Worm (Caenorhabditis elegans) whole organism, L4 larva: ENCODE data around the gene ZK177.11.

ENCODE experiments used
- D1046.2 ChIP-seq: fragments of 200-800 bp; sonication (Bioruptor generic); IDR thresholded peaks from 2 replicates; pipeline ENCODE4 v1.3.6; 2022; ENCODE audit warnings: missing genetic modification characterization, missing compliant biosample characterization
- F26F4.8 ChIP-seq: fragments of 200-800 bp; sonication (Bioruptor generic); conservative IDR thresholded peaks from 2 replicates; pipeline ENCODE4 v1.3.6; 2022; ENCODE audit warnings: missing genetic modification characterization, missing compliant biosample characterization
- T20F7.1 ChIP-seq: fragments of 200-800 bp; sonication (Bioruptor generic); optimal IDR thresholded peaks from 2 replicates; lab custom pipeline; 2018; ENCODE audit warnings: mild to moderate bottlenecking, missing genetic modification characterization, missing compliant biosample characterization
- Y105C5A.15 ChIP-seq: fragments of 200-800 bp; sonication (Bioruptor generic); IDR thresholded peaks from 2 replicates; pipeline ENCODE4 v1.3.6; 2022; ENCODE audit warnings: missing genetic modification characterization, missing compliant biosample characterization
- Y75B8A.6 ChIP-seq: fragments of 200-800 bp; sonication (Bioruptor generic); IDR thresholded peaks from 2 replicates; pipeline ENCODE4 v1.3.6; 2022; ENCODE audit warnings: missing genetic modification reagents, missing genetic modification characterization, missing compliant biosample characterization
- aha-1 ChIP-seq: fragments of 150-350 bp; peaks from one replicate; lab custom pipeline; 2014; ENCODE audit warnings: missing biosample characterization, missing genetic modification characterization
- aly-2 ChIP-seq: sonication (generic microtip); optimal IDR thresholded peaks from 2 replicates; lab custom pipeline; 2018; ENCODE audit warnings: missing biosample characterization, missing genetic modification characterization
- arid-1 ChIP-seq: fragments of 200-800 bp; sonication (Bioruptor generic); conservative IDR thresholded peaks from 2 replicates; pipeline ENCODE4 v1.3.6; 2022; ENCODE audit warnings: missing genetic modification reagents, missing genetic modification characterization, missing compliant biosample characterization
- ceh-82 ChIP-seq: sonication (generic microtip); optimal IDR thresholded peaks from 2 replicates; lab custom pipeline; 2017; ENCODE audit warnings: missing biosample characterization, missing genetic modification characterization
- ces-1 ChIP-seq: fragments of 150-350 bp; sonication (generic microtip); optimal IDR thresholded peaks from 4 replicates; lab custom pipeline; 2014; ENCODE audit warnings: missing biosample characterization, missing genetic modification reagents, missing genetic modification characterization
- cey-2 ChIP-seq: sonication (generic microtip); optimal IDR thresholded peaks from 3 replicates; lab custom pipeline; 2017; ENCODE audit warnings: missing genetic modification characterization, mild to moderate bottlenecking, missing compliant biosample characterization, antibody characterized with exemption, borderline replicate concordance; ENCODE audit not compliant: insufficient read depth
- daf-16 ChIP-seq, 3 experiments: sonication (generic microtip); optimal IDR thresholded peaks; 2 replicates each; lab custom pipeline; 2016 to 2017; ENCODE audit warnings: missing genetic modification characterization in 3 of 3, missing genetic modification reagents in 3 of 3, mild to moderate bottlenecking in 2 of 3, missing compliant biosample characterization in 2 of 3, missing biosample characterization in 1 of 3, moderate library complexity in 1 of 3
- dpl-1 ChIP-seq: fragments of 150-350 bp; optimal IDR thresholded peaks from 2 replicates; lab custom pipeline; 2014; ENCODE audit warnings: missing biosample characterization, missing genetic modification reagents, missing genetic modification characterization
- fkh-10 ChIP-seq: fragments of 150-350 bp; optimal IDR thresholded peaks from 2 replicates; lab custom pipeline; 2014; ENCODE audit warnings: missing biosample characterization, missing genetic modification reagents, missing genetic modification characterization
- fos-1 ChIP-seq: fragments of 150-350 bp; optimal IDR thresholded peaks from 2 replicates; lab custom pipeline; 2014; ENCODE audit warnings: missing biosample characterization, missing genetic modification characterization
- lim-7 ChIP-seq: fragments of 200-800 bp; sonication (Bioruptor generic); IDR thresholded peaks from 2 replicates; pipeline ENCODE4 v1.3.6; 2022; ENCODE audit warnings: missing genetic modification characterization, missing compliant biosample characterization
- lin-1 ChIP-seq: fragments of 200-800 bp; sonication (Bioruptor generic); IDR thresholded peaks from 2 replicates; pipeline ENCODE4 v1.3.6; 2022; ENCODE audit warnings: missing genetic modification reagents, missing genetic modification characterization, missing compliant biosample characterization
- lin-29 ChIP-seq: fragments of 200-800 bp; sonication (Bioruptor generic); IDR thresholded peaks from 2 replicates; pipeline ENCODE4 v1.3.6; 2022; ENCODE audit warnings: missing genetic modification reagents, missing genetic modification characterization, missing compliant biosample characterization
- lin-38 ChIP-seq: fragments of 200-800 bp; sonication (Bioruptor generic); IDR thresholded peaks from 2 replicates; pipeline ENCODE4 v1.3.6; 2022; ENCODE audit warnings: missing genetic modification reagents, missing genetic modification characterization, missing compliant biosample characterization
- lir-3 ChIP-seq: sonication (generic microtip); optimal IDR thresholded peaks from 2 replicates; lab custom pipeline; 2016; ENCODE audit warnings: mild to moderate bottlenecking, missing genetic modification characterization, missing compliant biosample characterization
- lsy-2 ChIP-seq, 2 experiments: fragments of 150-350 bp in 1 of 2; sonication (generic microtip) in 1 of 2; optimal IDR thresholded peaks; 2 replicates each; lab custom pipeline; 2014 to 2017; ENCODE audit warnings: missing biosample characterization in 2 of 2, missing genetic modification characterization in 2 of 2
- madf-5 ChIP-seq, 2 experiments: fragments of 200-800 bp; sonication (Bioruptor generic); IDR thresholded peaks; 2 replicates each; pipeline ENCODE4 v1.3.6; 2022; ENCODE audit warnings: missing compliant biosample characterization in 2 of 2, missing genetic modification characterization in 2 of 2
- madf-9 ChIP-seq: fragments of 200-800 bp; sonication (Bioruptor generic); conservative IDR thresholded peaks from 2 replicates; pipeline ENCODE4 v1.3.6; 2022; ENCODE audit warnings: missing genetic modification reagents, missing genetic modification characterization, missing compliant biosample characterization
- mep-1 ChIP-seq: fragments of 150-350 bp; sonication (generic microtip); optimal IDR thresholded peaks from 3 replicates; lab custom pipeline; 2014; ENCODE audit warnings: missing biosample characterization, missing genetic modification characterization
- mxl-3 ChIP-seq: fragments of 200-800 bp; sonication (Bioruptor generic); optimal IDR thresholded peaks from 2 replicates; lab custom pipeline; 2018; ENCODE audit warnings: mild to moderate bottlenecking, missing genetic modification characterization, missing compliant biosample characterization
- nhr-11 ChIP-seq: fragments of 150-350 bp; optimal IDR thresholded peaks from 2 replicates; lab custom pipeline; 2014; ENCODE audit warnings: missing biosample characterization, missing genetic modification characterization
- nhr-41 ChIP-seq: fragments of 200-800 bp; sonication (Bioruptor generic); IDR thresholded peaks from 2 replicates; pipeline ENCODE4 v1.3.6; 2022; ENCODE audit warnings: missing genetic modification reagents, missing genetic modification characterization, missing compliant biosample characterization
- nhr-6 ChIP-seq: fragments of 150-350 bp; optimal IDR thresholded peaks from 2 replicates; lab custom pipeline; 2014; ENCODE audit warnings: missing biosample characterization, missing genetic modification characterization
- nhr-77 ChIP-seq: fragments of 150-350 bp; optimal IDR thresholded peaks from 2 replicates; lab custom pipeline; 2014; ENCODE audit warnings: missing biosample characterization, missing genetic modification characterization
- php-3 ChIP-seq: fragments of 200-800 bp; sonication (Bioruptor generic); IDR thresholded peaks from 2 replicates; pipeline ENCODE4 v1.3.6; 2022; ENCODE audit warnings: missing genetic modification reagents, missing genetic modification characterization, missing compliant biosample characterization
- rbr-2 ChIP-seq: sonication (generic microtip); optimal IDR thresholded peaks from 2 replicates; lab custom pipeline; 2016; ENCODE audit warnings: missing genotype, missing genetic modification characterization, missing compliant biosample characterization
- saeg-2 ChIP-seq: fragments of 200-800 bp; sonication (Bioruptor generic); IDR thresholded peaks from 2 replicates; pipeline ENCODE4 v1.3.6; 2022; ENCODE audit warnings: missing genetic modification reagents, missing genetic modification characterization, missing compliant biosample characterization
- sdz-12 ChIP-seq: fragments of 200-800 bp; sonication (Bioruptor generic); optimal IDR thresholded peaks from 2 replicates; lab custom pipeline; 2018; ENCODE audit warnings: mild to moderate bottlenecking, missing genetic modification characterization, missing compliant biosample characterization
- snpc-1.2 ChIP-seq: fragments of 200-800 bp; sonication (Bioruptor generic); IDR thresholded peaks from 2 replicates; pipeline ENCODE4 v1.3.6; 2022; ENCODE audit warnings: missing genetic modification reagents, missing genetic modification characterization, missing compliant biosample characterization
- snpc-4 ChIP-seq: fragments of 150-350 bp; optimal IDR thresholded peaks from 2 replicates; lab custom pipeline; 2014; ENCODE audit warnings: missing biosample characterization, missing genetic modification characterization
- spr-3 ChIP-seq: fragments of 200-800 bp; sonication (Bioruptor generic); optimal IDR thresholded peaks from 2 replicates; lab custom pipeline; 2018; ENCODE audit warnings: mild to moderate bottlenecking, missing genetic modification characterization, missing compliant biosample characterization
- zag-1 ChIP-seq: fragments of 150-350 bp; optimal IDR thresholded peaks from 2 replicates; lab custom pipeline; 2014; ENCODE audit warnings: missing biosample characterization, missing genetic modification characterization
- zfp-3 ChIP-seq: fragments of 200-800 bp; sonication (Bioruptor generic); conservative IDR thresholded peaks from 2 replicates; pipeline ENCODE4 v1.3.6; 2022; ENCODE audit warnings: missing genetic modification reagents, missing genetic modification characterization, missing compliant biosample characterization
- ztf-11 ChIP-seq: fragments of 150-350 bp; optimal IDR thresholded peaks from 2 replicates; lab custom pipeline; 2014; ENCODE audit warnings: missing biosample characterization, missing genetic modification characterization
- ztf-7 ChIP-seq: fragments of 150-350 bp; optimal IDR thresholded peaks from 2 replicates; lab custom pipeline; 2014; ENCODE audit warnings: missing biosample characterization, missing genetic modification characterization

The ZK177.11 gene

DNA sequence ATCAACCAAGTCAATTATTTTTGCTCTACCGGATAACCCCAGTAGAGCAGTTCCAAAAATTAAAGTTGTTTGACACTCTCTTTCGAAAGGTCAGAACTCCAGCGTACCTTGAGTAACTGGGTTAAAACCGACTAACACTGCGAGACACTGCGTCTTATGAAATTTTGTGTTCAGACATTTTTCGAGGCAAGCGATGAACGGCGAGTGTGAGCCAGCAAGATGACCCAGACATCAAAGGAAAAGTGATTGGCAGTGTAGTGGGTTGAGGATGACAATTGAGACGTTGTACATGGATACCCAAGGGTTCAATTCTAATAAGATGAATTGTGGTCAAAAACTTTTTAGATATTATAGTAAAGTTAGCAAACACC is 21.4 kb downstream of the ZK177.11 start (continued):
- peak in 1 of 2 experiments; percentile 76 for TF ChIP-seq daf-16 (GFP tag; optimal IDR thresholded peaks at IDR 0.05; lab: Kevin White, UChicago)
- TF ChIP-seq daf-16 (tag; optimal IDR thresholded peaks at IDR 0.05; lab: Kevin White, UChicago) = peak; percentile 81
- TF ChIP-seq mep-1 = peak; percentile 76
- TF ChIP-seq fkh-10 = no peak
- no peak for TF ChIP-seq lim-7 (GFP tag; lab: Robert Waterston, UW)
- no peak for TF ChIP-seq zag-1 (tag; lab: Kevin White, UChicago)
- TF ChIP-seq nhr-77 (tag; lab: Kevin White, UChicago) = peak; percentile 15
- peak; percentile 74 for TF ChIP-seq arid-1 (GFP tag; lab: Robert Waterston, UW)
- peak; percentile 57 for TF ChIP-seq dpl-1 (GFP tag; lab: Kevin White, UChicago)
- TF ChIP-seq T20F7.1 (GFP tag; lab: Kevin White, UChicago) = no peak
- TF ChIP-seq snpc-1.2 (GFP tag; lab: Robert Waterston, UW) = no peak
- 0 out of 2 replicates have a peak, but pooled peaks have one; percentile 4 for TF ChIP-seq lin-38 (GFP tag; lab: Robert Waterston, UW)
- peak; percentile 47; the same call in 1 of the 2 replicates for TF ChIP-seq saeg-2 (GFP tag; lab: Robert Waterston, UW)
- TF ChIP-seq lir-3 (tag; lab: Kevin White, UChicago) = no peak
- no peak for TF ChIP-seq aly-2 (tag; lab: Kevin White, UChicago)
- no peak for TF ChIP-seq Y105C5A.15 (GFP tag; lab: Robert Waterston, UW)
- TF ChIP-seq nhr-11 (tag; lab: Kevin White, UChicago) = peak; percentile 62
- TF ChIP-seq D1046.2 (GFP tag; lab: Robert Waterston, UW) = peak; percentile 59; the same call in 1 of the 2 replicates
- TF ChIP-seq madf-9 (GFP tag; lab: Robert Waterston, UW) = peak; percentile 63; the same call in 1 of the 2 replicates
- TF ChIP-seq cey-2 (tag; lab: Kevin White, UChicago) = no peak
- peak; percentile 46; the same call in 1 of the 2 replicates for TF ChIP-seq nhr-41 (GFP tag; lab: Robert Waterston, UW)
- no peak for TF ChIP-seq madf-5 (GFP tag; IDR thresholded peaks at IDR 0.05; lab: Robert Waterston, UW)
- TF ChIP-seq ceh-82 (tag; lab: Kevin White, UChicago) = no peak
- TF ChIP-seq snpc-4 = peak; percentile 92
- peak; percentile 0 to 83 for TF ChIP-seq lsy-2 (tag; optimal IDR thresholded peaks at IDR 0.05; lab: Kevin White, UChicago)
- peak; percentile 36; the same call in 1 of the 2 replicates for TF ChIP-seq php-3 (GFP tag; lab: Robert Waterston, UW)
- TF ChIP-seq ztf-11 (tag; lab: Kevin White, UChicago) = no peak
- TF ChIP-seq ztf-7 (tag; lab: Kevin White, UChicago) = no peak
- no peak for TF ChIP-seq F26F4.8 (GFP tag; lab: Robert Waterston, UW)
- TF ChIP-seq ces-1 (GFP tag; lab: Kevin White, UChicago) = no peak
- TF ChIP-seq sdz-12 (GFP tag; lab: Kevin White, UChicago) = no peak
- no peak for TF ChIP-seq zfp-3 (GFP tag; lab: Robert Waterston, UW)
- TF ChIP-seq, all 104 proteins: peak for 43

- TF ChIP-seq lin-29 (GFP tag; lab: Robert Waterston, UW) (no peak), dpl-1 (GFP tag; lab: Kevin White, UChicago) (no peak), lin-1 (GFP tag; lab: Robert Waterston, UW) (no peak), fos-1 (tag; lab: Kevin White, UChicago) (no peak), mxl-3 (GFP tag; lab: Kevin White, UChicago) (no peak), aha-1 (tag; lab: Kevin White, UChicago) (no peak), rbr-2 (no peak), Y75B8A.6 (GFP tag; lab: Robert Waterston, UW) (no peak), spr-3 (GFP tag; lab: Kevin White, UChicago) (no peak), nhr-6 (no peak)
Observed at ce11 chrII:5544764-5545163, 22.0 kb downstream of the ZK177.11 start, which contains the start of gene ins-13. Gene ins-13, minus strand, starts transcription at chrII:5544864.
